Worm (Caenorhabditis elegans): Measurements from ENCODE around the gene bath-23.

- TF ChIP-seq aly-1 (tag; optimal IDR thresholded peaks at IDR 0.05) (no peak), scrt-1 (GFP tag; IDR thresholded peaks at IDR 0.05) (no peak), hmbx-1 (tag; optimal IDR thresholded peaks at IDR 0.05) (no peak), tra-4 (tag; optimal IDR thresholded peaks at IDR 0.05) (no peak), ama-1 (optimal IDR thresholded peaks at IDR 0.05) (no peak), ceh-36 (tag; optimal IDR thresholded peaks at IDR 0.05) (no peak), ets-7 (tag; optimal IDR thresholded peaks at IDR 0.05) (no peak)
Observed at ce11 chrII:3344917-3345316, 26.2 kb upstream of the bath-23 start, which contains the start of gene bath-28.
